Worm (Caenorhabditis elegans): ENCODE data around the gene T13F2.2.

DNA sequence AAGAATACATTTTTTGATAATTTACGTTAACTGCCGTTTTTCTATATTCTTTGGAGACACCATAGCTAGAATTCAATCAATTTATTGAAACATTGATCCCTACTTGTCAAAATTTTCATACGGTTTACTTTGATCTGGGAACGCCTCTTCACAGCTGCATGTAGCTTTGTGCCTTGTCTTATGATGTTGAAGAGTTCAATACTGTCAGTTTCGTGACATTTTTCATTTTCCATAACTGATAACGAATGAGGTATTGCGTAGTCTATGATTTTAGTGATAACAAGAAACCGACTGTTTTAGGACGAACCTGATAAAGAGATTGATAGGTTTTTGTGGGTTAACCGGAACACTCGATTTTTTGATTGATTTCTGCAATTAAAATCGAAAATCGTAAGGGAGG is 4.3 kb upstream of the T13F2.2 start:
- TF ChIP-seq tbx-37 (GFP tag; conservative IDR thresholded peaks at IDR 0.05), result no peak
- no peak for TF ChIP-seq ceh-13 (GFP tag; optimal IDR thresholded peaks at IDR 0.05)
- no peak for TF ChIP-seq hmg-4 (GFP tag; optimal IDR thresholded peaks at IDR 0.05)
- TF ChIP-seq tra-4 (tag; optimal IDR thresholded peaks at IDR 0.05), result no peak
- TF ChIP-seq hmbx-1 (tag; optimal IDR thresholded peaks at IDR 0.05), result no peak
- no peak for TF ChIP-seq ama-1 (optimal IDR thresholded peaks at IDR 0.05)
- TF ChIP-seq aly-1 (tag; optimal IDR thresholded peaks at IDR 0.05), result no peak
- TF ChIP-seq flt-1 (GFP tag; IDR thresholded peaks at IDR 0.05), result no peak
- TF ChIP-seq hnd-1 (tag; optimal IDR thresholded peaks at IDR 0.05), result no peak
- no peak for TF ChIP-seq tbx-11 (GFP tag; IDR thresholded peaks at IDR 0.05)

Measured in whole organism, early embryonic.